Fruit fly (Drosophila melanogaster) whole organism, embryonic: Measurements from ENCODE around the gene CG43731.

Source experiments
- Antp ChIP-seq: fragments of 200-800 bp; sonication (Bioruptor generic); optimal IDR thresholded peaks from 3 replicates; lab custom pipeline; 2016; ENCODE audit warnings: missing biosample characterization, missing genetic modification characterization
- CG10274 ChIP-seq: fragments of 200-800 bp; sonication (Bioruptor generic); optimal IDR thresholded peaks from 3 replicates; lab custom pipeline; 2017; ENCODE audit warnings: missing biosample characterization, mild to moderate bottlenecking, missing genetic modification characterization
- CG10462 ChIP-seq: fragments of 200-800 bp; sonication (Bioruptor generic); optimal IDR thresholded peaks from 2 replicates; lab custom pipeline; 2016; ENCODE audit warnings: missing biosample characterization, missing genetic modification characterization
- CG10543 ChIP-seq: fragments of 200-800 bp; sonication (Bioruptor generic); optimal IDR thresholded peaks from 3 replicates; lab custom pipeline; 2017; ENCODE audit warnings: missing biosample characterization, mild to moderate bottlenecking, missing genetic modification characterization, moderate library complexity
- CG11398 ChIP-seq: fragments of 200-800 bp; sonication (Bioruptor generic); optimal IDR thresholded peaks from 2 replicates; lab custom pipeline; 2016; ENCODE audit warnings: missing biosample characterization, missing genetic modification characterization
- CG11560 ChIP-seq: fragments of 200-800 bp; sonication (Bioruptor generic); IDR thresholded peaks from 3 replicates; pipeline ENCODE4 v1.3.6; 2022; ENCODE audit warnings: missing biosample characterization, missing genetic modification characterization
- CG11695 ChIP-seq: fragments of 200-800 bp; sonication (Bioruptor generic); IDR thresholded peaks from 3 replicates; pipeline ENCODE4 v1.3.6; 2022; ENCODE audit warnings: missing biosample characterization, missing genetic modification characterization
- CG13424 ChIP-seq: fragments of 200-800 bp; sonication (Bioruptor generic); optimal IDR thresholded peaks from 2 replicates; lab custom pipeline; 2019; ENCODE audit warnings: missing biosample characterization, mild to moderate bottlenecking, missing genetic modification characterization, moderate library complexity
- CG14860 ChIP-seq: fragments of 200-800 bp; sonication (Bioruptor generic); IDR thresholded peaks from 3 replicates; pipeline ENCODE4 v1.3.6; 2022; ENCODE audit warnings: missing biosample characterization, missing genetic modification characterization; ENCODE audit not compliant: partially characterized antibody
- CG1603 ChIP-seq: fragments of 200-800 bp; sonication (Bioruptor generic); optimal IDR thresholded peaks from 2 replicates; lab custom pipeline; 2019; ENCODE audit warnings: missing biosample characterization, mild to moderate bottlenecking, missing genetic modification characterization, moderate library complexity
- CG17829 ChIP-seq: fragments of 200-800 bp; optimal IDR thresholded peaks from 2 replicates; lab custom pipeline; 2019; ENCODE audit warnings: missing biosample characterization, mild to moderate bottlenecking, missing genetic modification characterization, moderate library complexity
- CG6813 ChIP-seq: fragments of 200-800 bp; sonication (Bioruptor generic); optimal IDR thresholded peaks from 2 replicates; lab custom pipeline; 2017; ENCODE audit warnings: missing biosample characterization, missing genetic modification characterization, mild to moderate bottlenecking, moderate library complexity, missing genetic modification reagents
- CG7372 ChIP-seq: fragments of 200-800 bp; sonication (Bioruptor generic); IDR thresholded peaks from 2 replicates; pipeline ENCODE4 v1.3.6; 2022; ENCODE audit warnings: missing biosample characterization, missing genetic modification characterization
- CG8388 ChIP-seq: fragments of 200-800 bp; sonication (Bioruptor generic); optimal IDR thresholded peaks from 2 replicates; lab custom pipeline; 2019; ENCODE audit warnings: missing biosample characterization, mild to moderate bottlenecking, missing genetic modification characterization, moderate library complexity
- Chrac-16 ChIP-seq: fragments of 200-800 bp; sonication (Bioruptor generic); optimal IDR thresholded peaks from 3 replicates; lab custom pipeline; 2016; ENCODE audit warnings: missing biosample characterization, missing genetic modification characterization
- Deaf1 ChIP-seq: fragments of 200-800 bp; optimal IDR thresholded peaks from 3 replicates; lab custom pipeline; 2019; ENCODE audit warnings: missing biosample characterization, mild to moderate bottlenecking, missing genetic modification characterization, moderate library complexity
- Dref ChIP-seq: fragments of 200-800 bp; sonication (Bioruptor generic); IDR thresholded peaks from 2 replicates; pipeline ENCODE4 v1.3.6; 2022; ENCODE audit warnings: missing biosample characterization, missing genetic modification characterization
- Ets97D ChIP-seq: fragments of 200-800 bp; sonication (Bioruptor generic); optimal IDR thresholded peaks from 3 replicates; lab custom pipeline; 2016; ENCODE audit warnings: missing biosample characterization, missing genetic modification characterization
- Fer3 ChIP-seq: fragments of 200-800 bp; sonication (Bioruptor generic); optimal IDR thresholded peaks from 2 replicates; lab custom pipeline; 2018; ENCODE audit warnings: missing biosample characterization, mild to moderate bottlenecking, missing genetic modification characterization, moderate library complexity
- Hmr ChIP-seq: fragments of 200-800 bp; sonication (Bioruptor generic); optimal IDR thresholded peaks from 3 replicates; lab custom pipeline; 2017; ENCODE audit warnings: mild to moderate bottlenecking, missing biosample characterization, missing genetic modification reagents, missing genetic modification characterization
- Hr3 ChIP-seq: fragments of 200-800 bp; sonication (Bioruptor generic); optimal IDR thresholded peaks from 3 replicates; lab custom pipeline; 2016; ENCODE audit warnings: missing biosample characterization, missing genetic modification characterization
- Lpt ChIP-seq: fragments of >200 bp; optimal IDR thresholded peaks from 2 replicates; lab custom pipeline; 2018; ENCODE audit warnings: missing biosample characterization, missing genetic modification characterization
- Meics ChIP-seq: fragments of 200-800 bp; sonication (Bioruptor generic); optimal IDR thresholded peaks from 2 replicates; lab custom pipeline; 2017; ENCODE audit warnings: missing biosample characterization, mild to moderate bottlenecking, missing genetic modification characterization
- Neu2 ChIP-seq: fragments of 200-800 bp; sonication (Bioruptor generic); optimal IDR thresholded peaks from 3 replicates; lab custom pipeline; 2016; ENCODE audit warnings: missing biosample characterization, missing genetic modification characterization, borderline replicate concordance
- Nf-YB ChIP-seq: fragments of 200-800 bp; sonication (Bioruptor generic); optimal IDR thresholded peaks from 3 replicates; lab custom pipeline; 2019; ENCODE audit warnings: missing biosample characterization, mild to moderate bottlenecking, missing genetic modification characterization, moderate library complexity
- Sox102F ChIP-seq: fragments of 200-800 bp; sonication (Bioruptor generic); optimal IDR thresholded peaks from 2 replicates; lab custom pipeline; 2018; ENCODE audit warnings: missing biosample characterization, mild to moderate bottlenecking, missing genetic modification characterization, moderate library complexity
- Xbp1 ChIP-seq: fragments of 200-800 bp; sonication (Bioruptor generic); optimal IDR thresholded peaks from 3 replicates; lab custom pipeline; 2016; ENCODE audit warnings: missing biosample characterization, mild to moderate bottlenecking, missing genetic modification characterization
- abd-A ChIP-seq: fragments of 200-800 bp; sonication (Bioruptor generic); optimal IDR thresholded peaks from 3 replicates; lab custom pipeline; 2019; ENCODE audit warnings: missing biosample characterization, mild to moderate bottlenecking, missing genetic modification characterization, moderate library complexity
- ac ChIP-seq: fragments of 200-800 bp; sonication (Bioruptor generic); optimal IDR thresholded peaks from 3 replicates; lab custom pipeline; 2017; ENCODE audit warnings: missing biosample characterization, mild to moderate bottlenecking, missing genetic modification characterization
- amos ChIP-seq: fragments of 200-800 bp; sonication (Bioruptor generic); IDR thresholded peaks from 2 replicates; pipeline ENCODE4 v1.3.6; 2022; ENCODE audit warnings: missing biosample characterization, missing genetic modification characterization; ENCODE audit not compliant: partially characterized antibody
- bowl ChIP-seq: fragments of 200-800 bp; sonication (Bioruptor generic); IDR thresholded peaks from 2 replicates; pipeline ENCODE4 v1.3.6; 2022; ENCODE audit warnings: missing biosample characterization, missing genetic modification characterization
- btn ChIP-seq: fragments of 200-800 bp; sonication (Bioruptor generic); optimal IDR thresholded peaks from 2 replicates; lab custom pipeline; 2016; ENCODE audit warnings: missing biosample characterization, missing genetic modification characterization
- crp ChIP-seq, 2 experiments: fragments of 200-800 bp; sonication (Bioruptor generic); optimal IDR thresholded peaks; 2 replicates in 1 of 2; 3 replicates in 1 of 2; lab custom pipeline; 2017; ENCODE audit warnings: missing biosample characterization in 2 of 2, missing genetic modification characterization in 2 of 2, mild to moderate bottlenecking in 1 of 2, moderate library complexity in 1 of 2
- da ChIP-seq: fragments of 200-800 bp; sonication (Bioruptor generic); optimal IDR thresholded peaks from 2 replicates; lab custom pipeline; 2016; ENCODE audit warnings: missing biosample characterization, missing genetic modification characterization
- dan ChIP-seq: fragments of 200-800 bp; sonication (Bioruptor generic); IDR thresholded peaks from 2 replicates; pipeline ENCODE4 v1.3.6; 2022; ENCODE audit warnings: missing biosample characterization, missing genetic modification characterization
- dpn ChIP-seq, 2 experiments: fragments of 200-800 bp; sonication (Bioruptor generic); optimal IDR thresholded peaks; 3 replicates each; lab custom pipeline; 2016; ENCODE audit warnings: missing biosample characterization in 2 of 2, missing genetic modification characterization in 2 of 2
- jing ChIP-seq: fragments of 200-800 bp; sonication (Bioruptor generic); optimal IDR thresholded peaks from 2 replicates; lab custom pipeline; 2018; ENCODE audit warnings: missing biosample characterization, mild to moderate bottlenecking, missing genetic modification characterization
- klu ChIP-seq: fragments of 200-800 bp; sonication (Bioruptor generic); IDR thresholded peaks from 2 replicates; pipeline ENCODE4 v1.3.6; 2022; ENCODE audit warnings: missing biosample characterization, missing genetic modification characterization
- lbe ChIP-seq: fragments of 200-800 bp; sonication (Bioruptor generic); optimal IDR thresholded peaks from 2 replicates; lab custom pipeline; 2016; ENCODE audit warnings: missing biosample characterization, mild to moderate bottlenecking, missing genetic modification characterization
- luna ChIP-seq: fragments of 200-800 bp; sonication (Bioruptor generic); optimal IDR thresholded peaks from 2 replicates; lab custom pipeline; 2016; ENCODE audit warnings: missing biosample characterization, missing genetic modification characterization
- mirr ChIP-seq: fragments of 200-800 bp; sonication (Bioruptor generic); optimal IDR thresholded peaks from 3 replicates; lab custom pipeline; 2018; ENCODE audit warnings: missing biosample characterization, mild to moderate bottlenecking, missing genetic modification characterization
- nom ChIP-seq: fragments of 200-800 bp; sonication (Bioruptor generic); optimal IDR thresholded peaks from 2 replicates; lab custom pipeline; 2017; ENCODE audit warnings: missing biosample characterization, missing genetic modification characterization, mild to moderate bottlenecking, moderate library complexity, missing genetic modification reagents
- sim ChIP-seq: fragments of 200-800 bp; sonication (Bioruptor generic); IDR thresholded peaks from 2 replicates; pipeline ENCODE4 v1.3.6; 2022; ENCODE audit warnings: missing biosample characterization, missing genetic modification characterization
- sob ChIP-seq: fragments of 200-800 bp; sonication (Bioruptor generic); IDR thresholded peaks from 2 replicates; pipeline ENCODE4 v1.3.6; 2022; ENCODE audit warnings: missing biosample characterization, missing genetic modification characterization
- ssp ChIP-seq: fragments of 200-800 bp; sonication (Bioruptor generic); IDR thresholded peaks from 2 replicates; pipeline ENCODE4 v1.3.6; 2022; ENCODE audit warnings: missing biosample characterization, missing genetic modification characterization
- tgo ChIP-seq: fragments of 200-800 bp; sonication (Bioruptor generic); IDR thresholded peaks from 3 replicates; pipeline ENCODE4 v1.3.6; 2022; ENCODE audit warnings: missing biosample characterization, missing genetic modification characterization
- tx ChIP-seq: fragments of 200-800 bp; sonication (Bioruptor generic); optimal IDR thresholded peaks from 2 replicates; lab custom pipeline; 2016; ENCODE audit warnings: missing biosample characterization, missing genetic modification characterization
- usp ChIP-seq: fragments of >200 bp; optimal IDR thresholded peaks from 2 replicates; lab custom pipeline; 2017; ENCODE audit warnings: missing biosample characterization, missing genetic modification characterization
- zfh2 ChIP-seq: fragments of 200-800 bp; sonication (Bioruptor generic); optimal IDR thresholded peaks from 2 replicates; lab custom pipeline; 2016; ENCODE audit warnings: missing biosample characterization, missing genetic modification characterization

CG43731 gene

dm6 chr2L:19141435-19142126 is 39.7 kb downstream of the CG43731 start (continued):
- TF ChIP-seq jing (GFP tag; lab: Kevin White, UChicago) (peak; percentile 41), Hr3 (GFP tag; lab: Kevin White, UChicago) (peak; percentile 54), CG17829 (tag; lab: Kevin White, UChicago) (peak; percentile 71), Deaf1 (tag; lab: Kevin White, UChicago) (peak; percentile 19), Xbp1 (GFP tag; lab: Kevin White, UChicago) (peak; percentile 73), Fer3 (tag; lab: Kevin White, UChicago) (peak; percentile 65), abd-A (tag; lab: Kevin White, UChicago) (peak; percentile 54), da (no peak), CG11398 (peak; percentile 46), luna (GFP tag; lab: Kevin White, UChicago) (peak; percentile 57), crp (GFP tag; optimal IDR thresholded peaks at IDR 0.05; lab: Kevin White, UChicago) (no peak), mirr (GFP tag; lab: Kevin White, UChicago) (no peak), CG13424 (tag; lab: Kevin White, UChicago) (peak; percentile 76), CG10462 (GFP tag; lab: Kevin White, UChicago) (peak; percentile 8), nom (GFP tag; lab: Kevin White, UChicago) (peak; percentile 2), zfh2 (GFP tag; lab: Kevin White, UChicago) (peak; percentile 66), Sox102F (peak; percentile 58), CG1603 (tag; lab: Kevin White, UChicago) (peak; percentile 54), btn (no peak), sob (GFP tag; lab: Robert Waterston, UW) (peak; percentile 30; the same call in 1 of the 2 replicates), Chrac-16 (GFP tag; lab: Kevin White, UChicago) (peak; percentile 65), ac (GFP tag; lab: Kevin White, UChicago) (no peak), CG14860 (no peak), amos (no peak), dan (GFP tag; lab: Robert Waterston, UW) (no peak), CG10543 (GFP tag; lab: Kevin White, UChicago) (peak; percentile 59), CG6813 (GFP tag; lab: Kevin White, UChicago) (no peak), CG7372 (GFP tag; lab: Robert Waterston, UW) (peak; percentile 43; the same call in 1 of the 2 replicates), klu (GFP tag; lab: Robert Waterston, UW) (peak; percentile 23; the same call in 1 of the 2 replicates), Ets97D (GFP tag; lab: Kevin White, UChicago) (peak; percentile 7), Hmr (GFP tag; lab: Kevin White, UChicago) (peak; percentile 80), Neu2 (no peak), CG11560 (tag; lab: Robert Waterston, UW) (no peak), tx (GFP tag; lab: Kevin White, UChicago) (peak; percentile 53), Nf-YB (GFP tag; lab: Kevin White, UChicago) (peak; percentile 59), dpn (GFP tag; optimal IDR thresholded peaks at IDR 0.05; lab: Kevin White, UChicago) (peak; percentile 74 to 80), CG10274 (GFP tag; lab: Kevin White, UChicago) (peak; percentile 65), Dref (no peak), CG8388 (GFP tag; lab: Kevin White, UChicago) (peak; percentile 70), bowl (GFP tag; lab: Robert Waterston, UW) (no peak), CG11695 (GFP tag; lab: Robert Waterston, UW) (peak; percentile 73; the same call in 1 of the 3 replicates), Lpt (GFP tag; lab: Kevin White, UChicago) (no peak), Antp (GFP tag; lab: Kevin White, UChicago) (peak; percentile 52), tgo (GFP tag; lab: Robert Waterston, UW) (peak; percentile 38; the same call in 2 of the 3 replicates), sim (GFP tag; lab: Robert Waterston, UW) (no peak), Meics (GFP tag; lab: Kevin White, UChicago) (peak; percentile 85), lbe (GFP tag; lab: Kevin White, UChicago) (peak; percentile 34), usp (GFP tag; lab: Kevin White, UChicago) (no peak), ssp (GFP tag; lab: Robert Waterston, UW) (no peak)
